Worm (Caenorhabditis elegans) whole organism, L1 larva: Measurements from ENCODE around the gene F17E9.3.

ENCODE experiments used
- alr-1 ChIP-seq: fragments of 200-800 bp; sonication (Bioruptor generic); optimal IDR thresholded peaks from 2 replicates; lab custom pipeline; 2018; ENCODE audit warnings: borderline replicate concordance, mild to moderate bottlenecking, missing genetic modification characterization, missing compliant biosample characterization
- aly-2 ChIP-seq: fragments of 150-350 bp; optimal IDR thresholded peaks from 2 replicates; lab custom pipeline; 2014; ENCODE audit warnings: missing biosample characterization, missing genetic modification characterization
- ama-1 ChIP-seq: fragments of 150-350 bp; optimal IDR thresholded peaks from 2 replicates; lab custom pipeline; 2014
- blmp-1 ChIP-seq: fragments of 150-350 bp; optimal IDR thresholded peaks from 2 replicates; lab custom pipeline; 2014; ENCODE audit warnings: missing biosample characterization, missing genetic modification characterization
- ceh-63 ChIP-seq: fragments of 200-800 bp; sonication (Bioruptor generic); optimal IDR thresholded peaks from 2 replicates; lab custom pipeline; 2018; ENCODE audit warnings: mild to moderate bottlenecking, missing genetic modification characterization, missing compliant biosample characterization
- ceh-8 ChIP-seq: fragments of 200-800 bp; sonication (Bioruptor generic); optimal IDR thresholded peaks from 2 replicates; lab custom pipeline; 2018; ENCODE audit warnings: mild to moderate bottlenecking, missing genetic modification characterization, moderate library complexity, missing compliant biosample characterization
- ceh-82 ChIP-seq, 3 experiments: fragments of 150-350 bp in 1 of 3; sonication (generic microtip) in 2 of 3; optimal IDR thresholded peaks; 2 replicates each; lab custom pipeline; 2014 to 2017; ENCODE audit warnings: missing biosample characterization in 3 of 3, missing genetic modification characterization in 3 of 3
- ceh-88 ChIP-seq: fragments of 200-800 bp; sonication (Bioruptor generic); IDR thresholded peaks from 2 replicates; pipeline ENCODE4 v1.3.6; 2022; ENCODE audit warnings: missing genetic modification characterization, missing compliant biosample characterization
- dpl-1 ChIP-seq, 3 experiments: fragments of 150-350 bp in 2 of 3; sonication (generic microtip) in 1 of 3; optimal IDR thresholded peaks; 2 replicates each; lab custom pipeline; 2014 to 2017; ENCODE audit warnings: missing biosample characterization in 3 of 3, missing genetic modification characterization in 3 of 3, missing genetic modification reagents in 3 of 3
- dsc-1 ChIP-seq: sonication (generic microtip); optimal IDR thresholded peaks from 2 replicates; lab custom pipeline; 2016; ENCODE audit warnings: mild to moderate bottlenecking, missing genetic modification characterization, missing compliant biosample characterization
- efl-1 ChIP-seq, 4 experiments: fragments of 150-350 bp; optimal IDR thresholded peaks in 3 of 4; peaks in 1 of 4; 1 replicate in 1 of 4; 2 replicates in 3 of 4; lab custom pipeline; 2014; ENCODE audit warnings: missing biosample characterization in 2 of 4, missing genetic modification characterization in 2 of 4, missing genetic modification reagents in 2 of 4
- efl-3 ChIP-seq: fragments of 200-800 bp; sonication (Bioruptor generic); optimal IDR thresholded peaks from 2 replicates; lab custom pipeline; 2018; ENCODE audit warnings: mild to moderate bottlenecking, missing genetic modification characterization, missing compliant biosample characterization
- elt-3 ChIP-seq, 6 experiments: fragments of 150-350 bp in 1 of 6; sonication (generic microtip); optimal IDR thresholded peaks; 2 replicates each; lab custom pipeline; 2017 to 2018; ENCODE audit warnings: missing biosample characterization in 6 of 6, missing genetic modification characterization in 6 of 6, inconsistent platforms in 1 of 6
- fkh-10 ChIP-seq: sonication (generic microtip); optimal IDR thresholded peaks from 2 replicates; lab custom pipeline; 2017; ENCODE audit warnings: missing biosample characterization, missing genetic modification reagents, missing genetic modification characterization
- fkh-8 ChIP-seq: sonication (generic microtip); optimal IDR thresholded peaks from 2 replicates; lab custom pipeline; 2016; ENCODE audit warnings: mild to moderate bottlenecking, missing genetic modification characterization, missing compliant biosample characterization
- grh-1 ChIP-seq: fragments of 200-800 bp; sonication (Bioruptor generic); IDR thresholded peaks from 2 replicates; pipeline ENCODE4 v1.3.6; 2022; ENCODE audit warnings: missing genetic modification reagents, missing genetic modification characterization, missing compliant biosample characterization
- hlh-4 ChIP-seq: sonication (generic microtip); optimal IDR thresholded peaks from 2 replicates; lab custom pipeline; 2016; ENCODE audit warnings: mild to moderate bottlenecking, missing genetic modification characterization, missing compliant biosample characterization
- irx-1 ChIP-seq: sonication (generic microtip); optimal IDR thresholded peaks from 2 replicates; lab custom pipeline; 2016; ENCODE audit warnings: missing genetic modification characterization, missing compliant biosample characterization
- lin-13 ChIP-seq: fragments of 150-350 bp; optimal IDR thresholded peaks from 2 replicates; lab custom pipeline; 2014; ENCODE audit warnings: missing biosample characterization, missing genetic modification reagents, missing genetic modification characterization
- lin-14 ChIP-seq: fragments of 200-800 bp; sonication (Bioruptor generic); optimal IDR thresholded peaks from 2 replicates; lab custom pipeline; 2018; ENCODE audit warnings: mild to moderate bottlenecking, missing genetic modification characterization, moderate library complexity, missing compliant biosample characterization
- lin-15B ChIP-seq: fragments of 150-350 bp; sonication (generic microtip); optimal IDR thresholded peaks from 3 replicates; lab custom pipeline; 2014; ENCODE audit warnings: missing biosample characterization, missing genetic modification characterization
- lin-35 ChIP-seq, 2 experiments: fragments of 150-350 bp; optimal IDR thresholded peaks; 2 replicates each; lab custom pipeline; 2014; ENCODE audit warnings: missing biosample characterization in 2 of 2, missing genetic modification characterization in 2 of 2, missing genetic modification reagents in 2 of 2
- lir-3 ChIP-seq: sonication (generic microtip); optimal IDR thresholded peaks from 2 replicates; lab custom pipeline; 2016; ENCODE audit warnings: mild to moderate bottlenecking, missing genetic modification characterization, moderate library complexity, missing compliant biosample characterization; ENCODE audit not compliant: poor library complexity
- lsy-2 ChIP-seq, 2 experiments: fragments of 150-350 bp; optimal IDR thresholded peaks; 2 replicates each; lab custom pipeline; 2014; ENCODE audit warnings: missing biosample characterization in 2 of 2, missing genetic modification characterization in 2 of 2
- mdl-1 ChIP-seq, 2 experiments: fragments of 150-350 bp; optimal IDR thresholded peaks; 2 replicates each; lab custom pipeline; 2014 to 2017; ENCODE audit warnings: missing biosample characterization in 2 of 2, missing genetic modification characterization in 2 of 2, inconsistent platforms in 1 of 2
- mep-1 ChIP-seq: fragments of 150-350 bp; optimal IDR thresholded peaks from 2 replicates; lab custom pipeline; 2014; ENCODE audit warnings: missing biosample characterization, missing genetic modification characterization
- nhr-11 ChIP-seq: fragments of 150-350 bp; optimal IDR thresholded peaks from 2 replicates; lab custom pipeline; 2014; ENCODE audit warnings: missing biosample characterization, missing genetic modification characterization
- nhr-12 ChIP-seq: sonication (generic microtip); optimal IDR thresholded peaks from 2 replicates; lab custom pipeline; 2017; ENCODE audit warnings: missing biosample characterization, missing genetic modification characterization
- nhr-19 ChIP-seq: fragments of 200-800 bp; sonication (Bioruptor generic); conservative IDR thresholded peaks from 2 replicates; pipeline ENCODE4 v1.3.6; 2022; ENCODE audit warnings: missing genetic modification characterization, missing compliant biosample characterization
- nhr-20 ChIP-seq: sonication (generic microtip); optimal IDR thresholded peaks from 2 replicates; lab custom pipeline; 2016; ENCODE audit warnings: mild to moderate bottlenecking, missing genetic modification characterization, missing compliant biosample characterization
- nhr-237 ChIP-seq: fragments of 150-350 bp; optimal IDR thresholded peaks from 2 replicates; lab custom pipeline; 2014; ENCODE audit warnings: missing biosample characterization, missing genetic modification characterization
- nhr-47 ChIP-seq: sonication (generic microtip); optimal IDR thresholded peaks from 2 replicates; lab custom pipeline; 2016; ENCODE audit warnings: mild to moderate bottlenecking, missing genetic modification characterization, moderate library complexity, missing compliant biosample characterization
- nhr-71 ChIP-seq: sonication (generic microtip); optimal IDR thresholded peaks from 2 replicates; lab custom pipeline; 2016; ENCODE audit warnings: mild to moderate bottlenecking, missing genetic modification characterization, moderate library complexity, missing compliant biosample characterization
- nhr-76 ChIP-seq: sonication (generic microtip); optimal IDR thresholded peaks from 2 replicates; lab custom pipeline; 2017; ENCODE audit warnings: missing biosample characterization, missing genetic modification characterization
- nhr-84 ChIP-seq: sonication (generic microtip); optimal IDR thresholded peaks from 2 replicates; lab custom pipeline; 2017; ENCODE audit warnings: missing biosample characterization, missing genetic modification characterization
- nhr-90 ChIP-seq: sonication (generic microtip); optimal IDR thresholded peaks from 2 replicates; lab custom pipeline; 2016; ENCODE audit warnings: mild to moderate bottlenecking, missing genetic modification characterization, missing compliant biosample characterization; ENCODE audit not compliant: poor library complexity
- pag-3 ChIP-seq: sonication (generic microtip); optimal IDR thresholded peaks from 2 replicates; lab custom pipeline; 2017; ENCODE audit warnings: missing genetic modification characterization, mild to moderate bottlenecking, missing compliant biosample characterization, antibody characterized with exemption, borderline replicate concordance; ENCODE audit not compliant: insufficient read depth
- pax-3 ChIP-seq: fragments of 200-800 bp; sonication (Bioruptor generic); optimal IDR thresholded peaks from 2 replicates; lab custom pipeline; 2018; ENCODE audit warnings: mild to moderate bottlenecking, missing genetic modification characterization, moderate library complexity, missing compliant biosample characterization
- pqm-1 ChIP-seq: sonication (generic microtip); optimal IDR thresholded peaks from 3 replicates; lab custom pipeline; 2017; ENCODE audit warnings: missing biosample characterization, missing genetic modification characterization
- skn-1 ChIP-seq: fragments of 150-350 bp; optimal IDR thresholded peaks from 2 replicates; lab custom pipeline; 2014; ENCODE audit warnings: missing biosample characterization, missing genetic modification characterization
- snu-23 ChIP-seq: sonication (generic microtip); optimal IDR thresholded peaks from 2 replicates; lab custom pipeline; 2016; ENCODE audit warnings: missing genetic modification characterization, missing compliant biosample characterization
- sup-37 ChIP-seq: fragments of 200-800 bp; sonication (Bioruptor generic); optimal IDR thresholded peaks from 2 replicates; lab custom pipeline; 2018; ENCODE audit warnings: mild to moderate bottlenecking, missing genetic modification characterization, missing compliant biosample characterization
- swsn-7 ChIP-seq: sonication (generic microtip); optimal IDR thresholded peaks from 2 replicates; lab custom pipeline; 2016; ENCODE audit warnings: missing genetic modification characterization, missing compliant biosample characterization
- tbx-2 ChIP-seq: sonication (generic microtip); optimal IDR thresholded peaks from 2 replicates; lab custom pipeline; 2016; ENCODE audit warnings: missing genetic modification characterization, missing compliant biosample characterization
- tlp-1 ChIP-seq: fragments of 150-350 bp; optimal IDR thresholded peaks from 2 replicates; lab custom pipeline; 2014; ENCODE audit warnings: missing biosample characterization, missing genetic modification characterization
- unc-98 ChIP-seq: fragments of 200-800 bp; sonication (Bioruptor generic); IDR thresholded peaks from 2 replicates; pipeline ENCODE4 v1.3.6; 2022; ENCODE audit warnings: missing genetic modification characterization, missing compliant biosample characterization
- vab-15 ChIP-seq: sonication (generic microtip); optimal IDR thresholded peaks from 2 replicates; lab custom pipeline; 2017; ENCODE audit warnings: missing genotype, mild to moderate bottlenecking, missing genetic modification characterization, missing compliant biosample characterization
- xbp-1 ChIP-seq: sonication (generic microtip); optimal IDR thresholded peaks from 2 replicates; lab custom pipeline; 2016; ENCODE audit warnings: missing genetic modification characterization, missing compliant biosample characterization
- ztf-11 ChIP-seq, 2 experiments: sonication (generic microtip); optimal IDR thresholded peaks; 2 replicates each; lab custom pipeline; 2016 to 2017; ENCODE audit warnings: missing genetic modification characterization in 2 of 2, missing biosample characterization in 1 of 2, missing compliant biosample characterization in 1 of 2
- ztf-4 ChIP-seq: fragments of 150-350 bp; optimal IDR thresholded peaks from 2 replicates; lab custom pipeline; 2014; ENCODE audit warnings: missing biosample characterization, missing genetic modification characterization

The F17E9.3 gene

ce11 chrIV:8375381-8375780 is 20.7 kb downstream of the F17E9.3 start (continued):
- TF ChIP-seq lin-35 (GFP tag; optimal IDR thresholded peaks at IDR 0.05; lab: Kevin White, UChicago) (peak; percentile 78 to 88), ceh-63 (GFP tag; lab: Kevin White, UChicago) (peak; percentile 37), ama-1 (lab: Kevin White, UChicago) (peak; percentile 88), nhr-11 (tag; lab: Kevin White, UChicago) (no peak), lsy-2 (tag; optimal IDR thresholded peaks at IDR 0.05; lab: Kevin White, UChicago) (peak; percentile 77 to 87), unc-98 (GFP tag; lab: Robert Waterston, UW) (no peak), ceh-88 (GFP tag; lab: Robert Waterston, UW) (peak; percentile 63), sup-37 (GFP tag; lab: Kevin White, UChicago) (no peak), hlh-4 (no peak), nhr-19 (peak; percentile 82), fkh-8 (tag; lab: Kevin White, UChicago) (peak; percentile 59), ceh-82 (tag; optimal IDR thresholded peaks at IDR 0.05; lab: Kevin White, UChicago) (peak; percentile 48 to 88 (median 67)), pax-3 (peak; percentile 49), fkh-10 (GFP tag; lab: Kevin White, UChicago) (no peak), nhr-84 (no peak), dpl-1 (GFP tag; optimal IDR thresholded peaks at IDR 0.05; lab: Kevin White, UChicago) (peak; percentile 59 to 67 (median 65)), skn-1 (tag; lab: Kevin White, UChicago) (peak; percentile 67), mdl-1 (tag; optimal IDR thresholded peaks at IDR 0.05; lab: Kevin White, UChicago) (peak in 1 of 2 experiments; percentile 82), snu-23 (GFP tag; lab: Kevin White, UChicago) (peak; percentile 95), vab-15 (tag; lab: Kevin White, UChicago) (peak; percentile 59), ceh-8 (GFP tag; lab: Kevin White, UChicago) (no peak), ztf-11 (tag; optimal IDR thresholded peaks at IDR 0.05; lab: Kevin White, UChicago) (peak in 1 of 2 experiments; percentile 27), tbx-2 (tag; lab: Kevin White, UChicago) (peak; percentile 76), blmp-1 (peak; percentile 44), nhr-20 (peak; percentile 91), dsc-1 (tag; lab: Kevin White, UChicago) (peak; percentile 83), irx-1 (peak; percentile 76), xbp-1 (tag; lab: Kevin White, UChicago) (peak; percentile 85), lin-13 (GFP tag; lab: Kevin White, UChicago) (peak; percentile 80), nhr-237 (peak; percentile 56), efl-1 (optimal IDR thresholded peaks at IDR 0.05; lab: Kevin White, UChicago) (peak; percentile 63 to 75), efl-1 (GFP tag; optimal IDR thresholded peaks at IDR 0.05 in 1 of 2; lab: Kevin White, UChicago) (peak; percentile 56 to 93), nhr-90 (peak; percentile 87), pag-3 (tag; lab: Kevin White, UChicago) (no peak), alr-1 (no peak), nhr-76 (tag; lab: Kevin White, UChicago) (no peak), tlp-1 (no peak), lin-14 (GFP tag; lab: Kevin White, UChicago) (peak; percentile 83), nhr-12 (no peak), lin-15B (tag; lab: Kevin White, UChicago) (peak; percentile 32), mep-1 (peak; percentile 94), lir-3 (tag; lab: Kevin White, UChicago) (peak; percentile 61), efl-3 (GFP tag; lab: Kevin White, UChicago) (no peak)

- TF ChIP-seq aly-2, result no peak
- peak in 1 of 2 experiments; percentile 16 for TF ChIP-seq lin-35 (GFP tag; optimal IDR thresholded peaks at IDR 0.05; lab: Kevin White, UChicago)
- no peak for TF ChIP-seq grh-1
- peak in 1 of 2 experiments; percentile 27 for TF ChIP-seq efl-1 (optimal IDR thresholded peaks at IDR 0.05; lab: Kevin White, UChicago)
- no peak for TF ChIP-seq efl-1 (GFP tag; optimal IDR thresholded peaks at IDR 0.05 in 1 of 2; lab: Kevin White, UChicago)
- TF ChIP-seq vab-15 (tag; lab: Kevin White, UChicago), result no peak
- TF ChIP-seq ama-1 (lab: Kevin White, UChicago), result no peak
- TF ChIP-seq nhr-47, result no peak
- TF ChIP-seq nhr-71 (tag; lab: Kevin White, UChicago), result peak; percentile 9
- no peak for TF ChIP-seq elt-3 (tag; optimal IDR thresholded peaks at IDR 0.05; lab: Kevin White, UChicago)
- peak; percentile 36 for TF ChIP-seq mep-1
- peak; percentile 72 for TF ChIP-seq skn-1 (tag; lab: Kevin White, UChicago)
- no peak for TF ChIP-seq pag-3 (tag; lab: Kevin White, UChicago)
- TF ChIP-seq dsc-1 (tag; lab: Kevin White, UChicago), result peak; percentile 58
- TF ChIP-seq pqm-1 (tag; lab: Kevin White, UChicago), result no peak
- TF ChIP-seq swsn-7 (tag; lab: Kevin White, UChicago), result no peak
- no peak for TF ChIP-seq lir-3 (tag; lab: Kevin White, UChicago)
- no peak for TF ChIP-seq mdl-1 (tag; optimal IDR thresholded peaks at IDR 0.05; lab: Kevin White, UChicago)
- no peak for TF ChIP-seq ztf-4 (tag; lab: Kevin White, UChicago)
- no peak for TF ChIP-seq efl-3 (GFP tag; lab: Kevin White, UChicago)
Observed at ce11 chrIV:8376923-8377322, 22.3 kb downstream of the F17E9.3 start.
